Worm (Caenorhabditis elegans) whole organism, midembryonic: ENCODE measurements around the gene cpb-1.

Experiments used
- T22C8.4 ChIP-seq: fragments of 200-800 bp; sonication (Bioruptor generic); IDR thresholded peaks from 2 replicates; pipeline ENCODE4 v1.3.6; 2022; ENCODE audit warnings: missing genetic modification characterization, missing compliant biosample characterization
- cog-1 ChIP-seq: sonication (generic microtip); optimal IDR thresholded peaks from 2 replicates; lab custom pipeline; 2016; ENCODE audit warnings: missing genetic modification characterization, missing compliant biosample characterization
- flt-1 ChIP-seq: fragments of 200-800 bp; sonication (Bioruptor generic); IDR thresholded peaks from 2 replicates; pipeline ENCODE4 v1.3.6; 2022; ENCODE audit warnings: missing genetic modification characterization, missing compliant biosample characterization
- klf-2 ChIP-seq: fragments of 200-800 bp; sonication (Bioruptor generic); conservative IDR thresholded peaks from 2 replicates; pipeline ENCODE4 v1.3.6; 2022; ENCODE audit warnings: missing genetic modification reagents, missing genetic modification characterization, missing compliant biosample characterization
- med-1 ChIP-seq: sonication (generic microtip); optimal IDR thresholded peaks from 2 replicates; lab custom pipeline; 2017; ENCODE audit warnings: missing genetic modification characterization, mild to moderate bottlenecking, missing compliant biosample characterization, antibody characterized with exemption, missing genetic modification reagents; ENCODE audit not compliant: insufficient read depth
- ref-1 ChIP-seq: fragments of 200-800 bp; sonication (Bioruptor generic); conservative IDR thresholded peaks from 2 replicates; pipeline ENCODE4 v1.3.6; 2022; ENCODE audit warnings: missing genetic modification reagents, missing genetic modification characterization, missing compliant biosample characterization
- tab-1 ChIP-seq: fragments of 200-800 bp; sonication (Bioruptor generic); IDR thresholded peaks from 2 replicates; pipeline ENCODE4 v1.3.6; 2022; ENCODE audit warnings: missing genetic modification characterization, missing compliant biosample characterization
- ztf-23 ChIP-seq: fragments of 200-800 bp; sonication (Bioruptor generic); IDR thresholded peaks from 2 replicates; pipeline ENCODE4 v1.3.6; 2022; ENCODE audit warnings: missing genetic modification reagents, missing genetic modification characterization, missing compliant biosample characterization
- ztf-29 ChIP-seq: fragments of 200-800 bp; sonication (Bioruptor generic); IDR thresholded peaks from 2 replicates; pipeline ENCODE4 v1.3.6; 2022; ENCODE audit warnings: missing genetic modification reagents, missing genetic modification characterization, missing compliant biosample characterization

DNA sequence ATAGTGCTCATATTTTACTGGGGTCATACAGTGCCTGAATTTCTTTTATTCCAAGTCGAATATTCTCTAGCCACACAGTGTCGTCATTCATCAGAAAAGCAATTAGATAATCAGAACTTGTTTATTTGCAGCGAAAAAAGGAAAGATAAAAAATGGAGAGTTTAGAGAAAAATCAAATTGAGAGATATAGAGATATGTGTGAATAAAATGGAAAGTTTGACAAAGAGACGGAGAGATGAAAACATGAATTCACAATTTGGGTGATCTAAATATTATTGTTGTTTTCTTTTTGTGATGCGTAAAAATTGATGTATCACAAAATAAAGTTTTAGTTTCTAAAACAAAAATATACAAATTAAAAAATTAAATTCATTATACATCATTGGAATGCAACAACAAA, 21.4 kb upstream of the cpb-1 start:
- TF ChIP-seq ref-1 (GFP tag; lab: Robert Waterston, UW) (no peak), ztf-23 (GFP tag; lab: Robert Waterston, UW) (no peak), flt-1 (GFP tag; lab: Robert Waterston, UW) (no peak), tab-1 (GFP tag; lab: Robert Waterston, UW) (no peak), T22C8.4 (no peak), ztf-29 (GFP tag; lab: Robert Waterston, UW) (no peak), cog-1 (no peak), klf-2 (GFP tag; lab: Robert Waterston, UW) (no peak), med-1 (GFP tag; lab: Kevin White, UChicago) (no peak)
